Worm (Caenorhabditis elegans): ENCODE data around the gene nra-1.

Gene nra-1

DNA sequence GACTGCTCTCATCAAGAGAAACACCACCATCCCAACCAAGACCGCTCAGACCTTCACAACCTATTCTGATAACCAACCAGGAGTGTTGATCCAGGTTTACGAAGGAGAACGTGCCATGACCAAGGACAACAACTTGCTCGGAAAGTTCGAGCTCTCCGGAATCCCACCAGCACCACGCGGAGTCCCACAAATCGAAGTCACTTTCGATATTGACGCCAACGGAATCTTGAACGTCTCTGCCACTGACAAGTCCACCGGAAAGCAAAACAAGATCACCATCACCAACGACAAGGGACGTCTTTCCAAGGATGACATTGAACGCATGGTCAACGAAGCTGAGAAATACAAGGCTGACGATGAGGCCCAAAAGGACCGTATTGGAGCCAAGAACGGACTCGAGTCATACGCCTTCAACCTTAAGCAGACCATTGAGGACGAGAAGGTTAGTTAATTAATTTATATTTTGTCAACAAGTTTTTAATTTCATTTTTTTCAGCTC lies 3.5 kb downstream of the nra-1 start (continued):
- TF ChIP-seq cey-2 (tag; optimal IDR thresholded peaks at IDR 0.05; ENCODE audit: borderline replicate concordance, insufficient read depth) (no peak), php-3 (GFP tag; IDR thresholded peaks at IDR 0.05) (no peak), rbr-2 (tag; optimal IDR thresholded peaks at IDR 0.05) (peak; percentile 17), hlh-30 (tag; optimal IDR thresholded peaks at IDR 0.05; ENCODE audit: insufficient read depth) (peak; percentile 1), mxl-3 (GFP tag; optimal IDR thresholded peaks at IDR 0.05) (no peak), Y105C5A.15 (GFP tag; IDR thresholded peaks at IDR 0.05) (no peak), egl-27 (tag; optimal IDR thresholded peaks at IDR 0.05) (no peak), unc-130 (GFP tag; optimal IDR thresholded peaks at IDR 0.05) (no peak), daf-12 (tag; optimal IDR thresholded peaks at IDR 0.05) (no peak), hlh-11 (tag; optimal IDR thresholded peaks at IDR 0.05) (no peak), mes-2 (tag; optimal IDR thresholded peaks at IDR 0.05; ENCODE audit: poor library complexity, severe bottlenecking) (peak; percentile 22), nhr-6 (tag; optimal IDR thresholded peaks at IDR 0.05) (no peak), dmd-6 (GFP tag; IDR thresholded peaks at IDR 0.05) (peak; percentile 13; the same call in 1 of the 2 replicates), ces-1 (GFP tag; optimal IDR thresholded peaks at IDR 0.05) (no peak), F26F4.8 (GFP tag; conservative IDR thresholded peaks at IDR 0.05) (0 out of 2 replicates have a peak, but pooled peaks have one; percentile 5), daf-19 (GFP tag; conservative IDR thresholded peaks at IDR 0.05) (0 out of 2 replicates have a peak, but pooled peaks have one; percentile 6)

ce11 chrIV:17279592-17280440 lies 4.2 kb downstream of the nra-1 start:
- peak; percentile 15; the same call in 1 of the 2 replicates for TF ChIP-seq Y105C5A.15 (GFP tag; IDR thresholded peaks at IDR 0.05)
- TF ChIP-seq unc-39 (tag; optimal IDR thresholded peaks at IDR 0.05), result no peak
- peak; percentile 49; the same call in 1 of the 2 replicates for TF ChIP-seq daf-19 (GFP tag; conservative IDR thresholded peaks at IDR 0.05)
- 0 out of 2 replicates have a peak, but pooled peaks have one; percentile 50 for TF ChIP-seq egl-43 (GFP tag; IDR thresholded peaks at IDR 0.05)
- TF ChIP-seq nhr-11 (tag; optimal IDR thresholded peaks at IDR 0.05), result no peak
- no peak; the same call in 1 of the 2 replicates for TF ChIP-seq D1046.2 (GFP tag; IDR thresholded peaks at IDR 0.05)
- TF ChIP-seq pqm-1 (tag; optimal IDR thresholded peaks at IDR 0.05), result no peak
- TF ChIP-seq ama-1 (optimal IDR thresholded peaks at IDR 0.05), result no peak
- TF ChIP-seq F49E8.2 (tag; optimal IDR thresholded peaks at IDR 0.05; ENCODE audit: borderline replicate concordance), result peak; percentile 37
- TF ChIP-seq spr-1 (tag; optimal IDR thresholded peaks at IDR 0.05), result no peak
- TF ChIP-seq aha-1 (tag), result peak; percentile 36
- TF ChIP-seq hlh-30 (tag; optimal IDR thresholded peaks at IDR 0.05; ENCODE audit: insufficient read depth), result no peak
- peak in 1 of 2 experiments; percentile 18; a peak in 1 of 4 replicates for TF ChIP-seq madf-5 (GFP tag; IDR thresholded peaks at IDR 0.05)
- peak; percentile 34; the same call in 1 of the 2 replicates for TF ChIP-seq ctbp-1 (GFP tag; IDR thresholded peaks at IDR 0.05)
- TF ChIP-seq T20F7.1 (GFP tag; optimal IDR thresholded peaks at IDR 0.05), result no peak
- no peak for TF ChIP-seq skn-1 (tag; optimal IDR thresholded peaks at IDR 0.05)
- TF ChIP-seq zip-2 (tag; optimal IDR thresholded peaks at IDR 0.05), result no peak
- no peak for TF ChIP-seq daf-16 (GFP tag; optimal IDR thresholded peaks at IDR 0.05)
- TF ChIP-seq daf-16 (tag; optimal IDR thresholded peaks at IDR 0.05), result peak; percentile 12
- peak; percentile 14 for TF ChIP-seq mep-1 (tag; optimal IDR thresholded peaks at IDR 0.05)
- peak; percentile 74 for TF ChIP-seq lin-1 (GFP tag; IDR thresholded peaks at IDR 0.05)
- no peak for TF ChIP-seq nhr-76 (tag; optimal IDR thresholded peaks at IDR 0.05)
- peak; percentile 17 for TF ChIP-seq lin-13 (GFP tag; optimal IDR thresholded peaks at IDR 0.05)
- TF ChIP-seq T26A8.4 (GFP tag; IDR thresholded peaks at IDR 0.05), result peak; percentile 24; the same call in 1 of the 2 replicates
- peak; percentile 34; the same call in 1 of the 2 replicates for TF ChIP-seq php-3 (GFP tag; IDR thresholded peaks at IDR 0.05)
- no peak for TF ChIP-seq fos-1 (tag; optimal IDR thresholded peaks at IDR 0.05)
- peak; percentile 59; the same call in 1 of the 2 replicates for TF ChIP-seq set-16 (GFP tag; IDR thresholded peaks at IDR 0.05)
- no peak for TF ChIP-seq vab-7 (GFP tag; IDR thresholded peaks at IDR 0.05)
- no peak for TF ChIP-seq daf-8 (GFP tag; IDR thresholded peaks at IDR 0.05)
- peak in 1 of 2 experiments; percentile 41 for TF ChIP-seq lsy-2 (tag; optimal IDR thresholded peaks at IDR 0.05)
- peak; percentile 75 for TF ChIP-seq snpc-1.2 (GFP tag; IDR thresholded peaks at IDR 0.05)
- peak; percentile 27; the same call in 1 of the 2 replicates for TF ChIP-seq lin-38 (GFP tag; IDR thresholded peaks at IDR 0.05)
- TF ChIP-seq tra-1 (GFP tag; IDR thresholded peaks at IDR 0.05), result 0 out of 2 replicates have a peak, but pooled peaks have one; percentile 4
- TF ChIP-seq lir-3 (tag; optimal IDR thresholded peaks at IDR 0.05), result no peak
- no peak for TF ChIP-seq F10B5.3 (tag; optimal IDR thresholded peaks at IDR 0.05)
